Worm (Caenorhabditis elegans) whole organism, L3 larva: Measurements from ENCODE around the gene F13E9.12.

Source experiments
- aly-2 ChIP-seq: fragments of 150-350 bp; optimal IDR thresholded peaks from 2 replicates; lab custom pipeline; 2014; ENCODE audit warnings: missing biosample characterization, missing genetic modification characterization
- ama-1 ChIP-seq: fragments of 150-350 bp; optimal IDR thresholded peaks from 2 replicates; lab custom pipeline; 2018
- ceh-16 ChIP-seq: sonication (generic microtip); optimal IDR thresholded peaks from 2 replicates; lab custom pipeline; 2017; ENCODE audit warnings: missing biosample characterization, missing genetic modification characterization
- ceh-28 ChIP-seq: fragments of 150-350 bp; optimal IDR thresholded peaks from 2 replicates; lab custom pipeline; 2014; ENCODE audit warnings: missing biosample characterization, missing genetic modification reagents, missing genetic modification characterization
- ceh-9 ChIP-seq: sonication (generic microtip); optimal IDR thresholded peaks from 2 replicates; lab custom pipeline; 2018; ENCODE audit warnings: missing biosample characterization, missing genetic modification characterization
- daf-12 ChIP-seq: fragments of 150-350 bp; optimal IDR thresholded peaks from 2 replicates; lab custom pipeline; 2014; ENCODE audit warnings: missing biosample characterization, missing genetic modification reagents, missing genetic modification characterization
- egl-27 ChIP-seq: sonication (generic microtip); optimal IDR thresholded peaks from 4 replicates; lab custom pipeline; 2017; ENCODE audit warnings: missing biosample characterization, missing genetic modification reagents, missing genetic modification characterization
- egl-5 ChIP-seq: fragments of 150-350 bp; optimal IDR thresholded peaks from 2 replicates; lab custom pipeline; 2017; ENCODE audit warnings: missing biosample characterization, missing genetic modification reagents, missing genetic modification characterization, inconsistent platforms
- elt-3 ChIP-seq, 3 experiments: fragments of 150-350 bp in 1 of 3; sonication (generic microtip) in 2 of 3; optimal IDR thresholded peaks; 2 replicates in 2 of 3; 4 replicates in 1 of 3; lab custom pipeline; 2014 to 2017; ENCODE audit warnings: missing biosample characterization in 3 of 3, missing genetic modification characterization in 3 of 3
- fkh-10 ChIP-seq: sonication (generic microtip); optimal IDR thresholded peaks from 2 replicates; lab custom pipeline; 2017; ENCODE audit warnings: missing biosample characterization, missing genetic modification reagents, missing genetic modification characterization
- fkh-2 ChIP-seq: fragments of 150-350 bp; optimal IDR thresholded peaks from 2 replicates; lab custom pipeline; 2014; ENCODE audit warnings: missing biosample characterization, missing genetic modification reagents, missing genetic modification characterization
- fos-1 ChIP-seq: fragments of 150-350 bp; optimal IDR thresholded peaks from 2 replicates; lab custom pipeline; 2014; ENCODE audit warnings: missing biosample characterization, missing genetic modification characterization
- hmg-11 ChIP-seq: sonication (generic microtip); optimal IDR thresholded peaks from 2 replicates; lab custom pipeline; 2016; ENCODE audit warnings: missing genetic modification characterization, missing compliant biosample characterization
- jun-1 ChIP-seq: fragments of 150-350 bp; optimal IDR thresholded peaks from 2 replicates; lab custom pipeline; 2014; ENCODE audit warnings: missing biosample characterization, missing genetic modification reagents, missing genetic modification characterization
- lin-15B ChIP-seq: fragments of 150-350 bp; optimal IDR thresholded peaks from 2 replicates; lab custom pipeline; 2014; ENCODE audit warnings: missing biosample characterization, missing genetic modification characterization
- mdl-1 ChIP-seq: fragments of 150-350 bp; optimal IDR thresholded peaks from 2 replicates; lab custom pipeline; 2014; ENCODE audit warnings: missing biosample characterization, missing genetic modification characterization
- mml-1 ChIP-seq: fragments of 150-350 bp; sonication (generic microtip); optimal IDR thresholded peaks from 3 replicates; lab custom pipeline; 2014; ENCODE audit warnings: missing biosample characterization, missing genetic modification characterization
- nfya-1 ChIP-seq: sonication (generic microtip); optimal IDR thresholded peaks from 2 replicates; lab custom pipeline; 2017; ENCODE audit warnings: missing genetic modification characterization, mild to moderate bottlenecking, missing compliant biosample characterization, antibody characterized with exemption, moderate library complexity; ENCODE audit not compliant: insufficient read depth
- nhr-11 ChIP-seq: fragments of 150-350 bp; optimal IDR thresholded peaks from 2 replicates; lab custom pipeline; 2014; ENCODE audit warnings: missing biosample characterization, missing genetic modification characterization
- nhr-12 ChIP-seq: fragments of 150-350 bp; optimal IDR thresholded peaks from 2 replicates; lab custom pipeline; 2014; ENCODE audit warnings: missing biosample characterization, missing genetic modification characterization
- nhr-25 ChIP-seq: sonication (generic microtip); optimal IDR thresholded peaks from 2 replicates; lab custom pipeline; 2017; ENCODE audit warnings: missing biosample characterization, missing genetic modification characterization
- nhr-28 ChIP-seq: fragments of 150-350 bp; optimal IDR thresholded peaks from 2 replicates; lab custom pipeline; 2014; ENCODE audit warnings: missing biosample characterization, missing genetic modification characterization
- nhr-43 ChIP-seq: sonication (generic microtip); optimal IDR thresholded peaks from 2 replicates; lab custom pipeline; 2016; ENCODE audit warnings: mild to moderate bottlenecking, missing genetic modification characterization, missing compliant biosample characterization; ENCODE audit not compliant: poor library complexity, severe bottlenecking
- nhr-67 ChIP-seq: fragments of 150-350 bp; optimal IDR thresholded peaks from 2 replicates; lab custom pipeline; 2014; ENCODE audit warnings: missing biosample characterization, missing genetic modification characterization
- nhr-76 ChIP-seq: fragments of 150-350 bp; sonication (generic microtip); optimal IDR thresholded peaks from 5 replicates; lab custom pipeline; 2014; ENCODE audit warnings: missing biosample characterization, missing genetic modification characterization
- pha-4 ChIP-seq: fragments of 150-350 bp; optimal IDR thresholded peaks from 2 replicates; lab custom pipeline; 2014; ENCODE audit warnings: missing biosample characterization, missing genetic modification reagents, missing genetic modification characterization
- sea-2 ChIP-seq: fragments of 150-350 bp; sonication (generic microtip); optimal IDR thresholded peaks from 4 replicates; lab custom pipeline; 2014; ENCODE audit warnings: missing biosample characterization, missing genetic modification reagents, missing genetic modification characterization
- snpc-4 ChIP-seq: fragments of 150-350 bp; optimal IDR thresholded peaks from 2 replicates; lab custom pipeline; 2014; ENCODE audit warnings: missing biosample characterization, missing genetic modification characterization
- tbx-2 ChIP-seq: sonication (generic microtip); optimal IDR thresholded peaks from 2 replicates; lab custom pipeline; 2016; ENCODE audit warnings: mild to moderate bottlenecking, missing genetic modification characterization, missing compliant biosample characterization
- unc-39 ChIP-seq: sonication (generic microtip); optimal IDR thresholded peaks from 4 replicates; lab custom pipeline; 2017; ENCODE audit warnings: missing biosample characterization, missing genetic modification characterization
- unc-62 ChIP-seq: fragments of 150-350 bp; sonication (generic microtip); optimal IDR thresholded peaks from 4 replicates; lab custom pipeline; 2014; ENCODE audit warnings: missing biosample characterization, missing genetic modification reagents, missing genetic modification characterization
- ztf-11 ChIP-seq: fragments of 150-350 bp; optimal IDR thresholded peaks from 2 replicates; lab custom pipeline; 2014; ENCODE audit warnings: missing biosample characterization, missing genetic modification characterization
- ztf-4 ChIP-seq: fragments of 150-350 bp; optimal IDR thresholded peaks from 2 replicates; lab custom pipeline; 2014; ENCODE audit warnings: missing biosample characterization, missing genetic modification characterization

Gene F13E9.12

ce11 chrIV:10894255-10894654 lies 19.8 kb upstream of the F13E9.12 start, which contains the start of gene srlf-14:
Gene srlf-14 (minus strand): TSS chrIV:10894355.
- TF ChIP-seq aly-2 (tag; lab: Kevin White, UChicago) (no peak), egl-27 (tag; lab: Kevin White, UChicago) (no peak), elt-3 (tag; optimal IDR thresholded peaks at IDR 0.05; lab: Kevin White, UChicago) (no peak), hmg-11 (tag; lab: Kevin White, UChicago) (no peak), fkh-10 (GFP tag; lab: Kevin White, UChicago) (no peak), nhr-43 (tag; lab: Kevin White, UChicago) (no peak), snpc-4 (no peak), lin-15B (no peak), tbx-2 (tag; lab: Kevin White, UChicago) (no peak), sea-2 (no peak), mml-1 (tag; lab: Kevin White, UChicago) (no peak), ceh-16 (tag; lab: Kevin White, UChicago) (no peak), ceh-28 (no peak), ztf-4 (tag; lab: Kevin White, UChicago) (no peak), mdl-1 (tag; lab: Kevin White, UChicago) (no peak), nhr-11 (no peak), ama-1 (lab: Kevin White, UChicago) (no peak), daf-12 (tag; lab: Kevin White, UChicago) (no peak), nhr-28 (tag; lab: Kevin White, UChicago) (no peak), egl-5 (no peak)

ce11 chrIV:10891993-10892392 lies 17.6 kb upstream of the F13E9.12 start, which contains the start of gene srlf-12:
Gene srlf-12 (minus strand): TSS chrIV:10892093.
- TF ChIP-seq ceh-16 (tag; lab: Kevin White, UChicago) (no peak), sea-2 (no peak), daf-12 (tag; lab: Kevin White, UChicago) (no peak), ceh-28 (no peak), fos-1 (no peak), egl-5 (no peak), nfya-1 (no peak)
- TF ChIP-seq, all 47 proteins: peak for 0

- TF ChIP-seq tbx-2 (tag; lab: Kevin White, UChicago) (no peak), elt-3 (tag; optimal IDR thresholded peaks at IDR 0.05; lab: Kevin White, UChicago) (no peak), nhr-67 (tag; lab: Kevin White, UChicago) (no peak), ztf-11 (tag; lab: Kevin White, UChicago) (no peak), jun-1 (no peak), hmg-11 (tag; lab: Kevin White, UChicago) (no peak), ztf-4 (tag; lab: Kevin White, UChicago) (no peak), mdl-1 (tag; lab: Kevin White, UChicago) (no peak), fkh-2 (no peak), ceh-9 (tag; lab: Kevin White, UChicago) (no peak)
- TF ChIP-seq, all 47 proteins: peak for 0
Measured at ce11 chrIV:10889820-10890462, 15.5 kb upstream of the F13E9.12 start, which contains the start of gene F13E9.15. Gene F13E9.15 (minus strand): TSS chrIV:10889870.

ce11 chrIV:10887285-10887684 lies 12.9 kb upstream of the F13E9.12 start, which contains the start of gene F13E9.16:
Gene F13E9.16 (minus strand): TSS chrIV:10887385.
- TF ChIP-seq nfya-1 (no peak), ama-1 (lab: Kevin White, UChicago) (no peak), tbx-2 (tag; lab: Kevin White, UChicago) (no peak), snpc-4 (no peak), egl-5 (no peak), unc-62 (GFP tag; lab: Kevin White, UChicago) (no peak), elt-3 (tag; optimal IDR thresholded peaks at IDR 0.05; lab: Kevin White, UChicago) (no peak), ceh-28 (no peak)

ce11 chrIV:10885915-10886314 lies 11.5 kb upstream of the F13E9.12 start, which contains the start of gene srlf-11:
Gene srlf-11 (minus strand): TSS chrIV:10886015.
- TF ChIP-seq lin-15B: no peak
- TF ChIP-seq unc-39 (tag; lab: Kevin White, UChicago): no peak
- TF ChIP-seq ama-1 (lab: Kevin White, UChicago): no peak
- no peak for TF ChIP-seq fkh-2
- no peak for TF ChIP-seq nhr-25 (tag; lab: Kevin White, UChicago)
- no peak for TF ChIP-seq mdl-1 (tag; lab: Kevin White, UChicago)
- TF ChIP-seq egl-27 (tag; lab: Kevin White, UChicago): no peak
- TF ChIP-seq nhr-76: no peak
- TF ChIP-seq ceh-16 (tag; lab: Kevin White, UChicago): no peak
- TF ChIP-seq unc-62 (GFP tag; lab: Kevin White, UChicago): no peak
- TF ChIP-seq ceh-9 (tag; lab: Kevin White, UChicago): no peak
- no peak for TF ChIP-seq nhr-43 (tag; lab: Kevin White, UChicago)
- no peak for TF ChIP-seq nfya-1
- TF ChIP-seq nhr-67 (tag; lab: Kevin White, UChicago): no peak
- TF ChIP-seq nhr-12: no peak
- TF ChIP-seq fkh-10 (GFP tag; lab: Kevin White, UChicago): no peak
- TF ChIP-seq pha-4: no peak
- TF ChIP-seq mml-1 (tag; lab: Kevin White, UChicago): no peak
